Worm (Caenorhabditis elegans): Measurements from ENCODE around the gene flp-26.

The flp-26 gene

ce11 chrX:7035937-7036336, 7.0 kb downstream of the flp-26 start, which contains the start of gene cest-19:
Gene cest-19 (minus strand): TSS chrX:7036037.
- TF ChIP-seq flt-1 (GFP tag; IDR thresholded peaks at IDR 0.05) (no peak), tab-1 (GFP tag; IDR thresholded peaks at IDR 0.05) (no peak), ztf-29 (GFP tag; IDR thresholded peaks at IDR 0.05) (no peak), ref-1 (GFP tag; conservative IDR thresholded peaks at IDR 0.05) (no peak), med-1 (GFP tag; optimal IDR thresholded peaks at IDR 0.05; ENCODE audit: insufficient read depth) (no peak), klf-2 (GFP tag; conservative IDR thresholded peaks at IDR 0.05) (no peak), ztf-23 (GFP tag; IDR thresholded peaks at IDR 0.05) (no peak), cog-1 (tag; optimal IDR thresholded peaks at IDR 0.05) (no peak), T22C8.4 (GFP tag; IDR thresholded peaks at IDR 0.05) (no peak)

ce11 chrX:7037998-7038397, 9.1 kb downstream of the flp-26 start:
- TF ChIP-seq ref-1 (GFP tag; conservative IDR thresholded peaks at IDR 0.05) (no peak), ztf-29 (GFP tag; IDR thresholded peaks at IDR 0.05) (no peak), ztf-23 (GFP tag; IDR thresholded peaks at IDR 0.05) (no peak), klf-2 (GFP tag; conservative IDR thresholded peaks at IDR 0.05) (no peak), T22C8.4 (GFP tag; IDR thresholded peaks at IDR 0.05) (no peak), flt-1 (GFP tag; IDR thresholded peaks at IDR 0.05) (no peak), cog-1 (tag; optimal IDR thresholded peaks at IDR 0.05) (no peak), tab-1 (GFP tag; IDR thresholded peaks at IDR 0.05) (no peak), med-1 (GFP tag; optimal IDR thresholded peaks at IDR 0.05; ENCODE audit: insufficient read depth) (no peak)

- TF ChIP-seq tab-1 (GFP tag; IDR thresholded peaks at IDR 0.05) (no peak), ztf-29 (GFP tag; IDR thresholded peaks at IDR 0.05) (no peak), klf-2 (GFP tag; conservative IDR thresholded peaks at IDR 0.05) (no peak), med-1 (GFP tag; optimal IDR thresholded peaks at IDR 0.05; ENCODE audit: insufficient read depth) (no peak), ref-1 (GFP tag; conservative IDR thresholded peaks at IDR 0.05) (no peak), flt-1 (GFP tag; IDR thresholded peaks at IDR 0.05) (no peak), ztf-23 (GFP tag; IDR thresholded peaks at IDR 0.05) (no peak), cog-1 (tag; optimal IDR thresholded peaks at IDR 0.05) (no peak), T22C8.4 (GFP tag; IDR thresholded peaks at IDR 0.05) (no peak)
Measured at ce11 chrX:7040760-7041159, 11.8 kb downstream of the flp-26 start.

DNA sequence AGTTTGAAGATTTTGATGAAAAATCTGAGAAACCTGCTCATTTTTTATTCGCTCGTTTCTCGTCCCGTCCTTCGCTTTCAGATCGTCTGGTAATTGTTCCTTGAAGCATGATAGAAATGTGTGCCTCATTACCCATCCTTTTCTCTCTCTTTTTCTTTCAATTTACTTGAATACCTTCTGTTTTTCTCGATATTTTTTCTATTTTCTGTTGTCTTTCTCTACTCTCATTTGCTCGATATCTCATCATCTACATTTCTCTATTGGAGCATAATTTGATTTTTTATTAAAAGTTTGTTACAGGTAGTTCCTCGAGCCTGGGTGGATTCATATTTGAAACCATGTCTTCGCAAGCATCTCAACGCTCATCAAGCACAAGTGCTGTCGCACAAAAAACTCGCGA, 21.4 kb downstream of the flp-26 start, which contains the start of gene ubc-17:
TSS of gene ubc-17 (plus strand) at position 301 of the 400 bp plus-strand sequence.
- no peak for TF ChIP-seq ztf-29 (GFP tag; IDR thresholded peaks at IDR 0.05)
- no peak for TF ChIP-seq ztf-23 (GFP tag; IDR thresholded peaks at IDR 0.05)
- TF ChIP-seq T22C8.4 (GFP tag; IDR thresholded peaks at IDR 0.05) = no peak
- no peak for TF ChIP-seq flt-1 (GFP tag; IDR thresholded peaks at IDR 0.05)
- TF ChIP-seq cog-1 (tag; optimal IDR thresholded peaks at IDR 0.05) = no peak
- no peak for TF ChIP-seq tab-1 (GFP tag; IDR thresholded peaks at IDR 0.05)
- no peak for TF ChIP-seq klf-2 (GFP tag; conservative IDR thresholded peaks at IDR 0.05)
- no peak for TF ChIP-seq med-1 (GFP tag; optimal IDR thresholded peaks at IDR 0.05; ENCODE audit: insufficient read depth)
- TF ChIP-seq ref-1 (GFP tag; conservative IDR thresholded peaks at IDR 0.05) = no peak

DNA sequence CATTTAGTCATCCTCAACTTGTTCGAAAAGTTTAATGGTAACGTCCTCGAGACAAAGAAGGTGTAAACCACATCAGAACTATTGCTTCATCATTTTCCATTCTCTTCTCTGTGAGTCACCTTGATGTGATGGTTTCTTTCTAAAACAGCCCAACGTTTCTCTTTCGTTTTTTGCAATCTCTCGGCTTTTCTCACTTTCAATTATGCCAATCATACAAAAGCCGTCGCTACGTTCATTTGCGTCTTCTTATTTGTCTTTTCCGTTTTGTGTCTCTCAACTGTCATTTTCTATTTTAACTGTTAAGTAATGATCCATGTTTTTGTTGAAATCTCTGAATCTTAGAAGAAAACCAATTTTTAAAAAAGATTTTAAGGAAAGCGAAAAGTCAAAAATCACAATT, 28.4 kb downstream of the flp-26 start, which contains the start of gene B0403.5:
TSS of gene B0403.5 (plus strand) at position 368 of the 400 bp plus-strand sequence.
- no peak for TF ChIP-seq ztf-29 (GFP tag; IDR thresholded peaks at IDR 0.05)
- TF ChIP-seq T22C8.4 (GFP tag; IDR thresholded peaks at IDR 0.05) = no peak
- TF ChIP-seq med-1 (GFP tag; optimal IDR thresholded peaks at IDR 0.05; ENCODE audit: insufficient read depth) = no peak
- TF ChIP-seq ztf-23 (GFP tag; IDR thresholded peaks at IDR 0.05) = no peak
- TF ChIP-seq flt-1 (GFP tag; IDR thresholded peaks at IDR 0.05) = no peak
- TF ChIP-seq klf-2 (GFP tag; conservative IDR thresholded peaks at IDR 0.05) = no peak
- TF ChIP-seq ref-1 (GFP tag; conservative IDR thresholded peaks at IDR 0.05) = no peak
- no peak for TF ChIP-seq cog-1 (tag; optimal IDR thresholded peaks at IDR 0.05)
- TF ChIP-seq tab-1 (GFP tag; IDR thresholded peaks at IDR 0.05) = no peak

- TF ChIP-seq klf-2 (GFP tag; conservative IDR thresholded peaks at IDR 0.05) (no peak), med-1 (GFP tag; optimal IDR thresholded peaks at IDR 0.05; ENCODE audit: insufficient read depth) (no peak), ztf-23 (GFP tag; IDR thresholded peaks at IDR 0.05) (no peak), ztf-29 (GFP tag; IDR thresholded peaks at IDR 0.05) (no peak), cog-1 (tag; optimal IDR thresholded peaks at IDR 0.05) (no peak), T22C8.4 (GFP tag; IDR thresholded peaks at IDR 0.05) (no peak), flt-1 (GFP tag; IDR thresholded peaks at IDR 0.05) (no peak), tab-1 (GFP tag; IDR thresholded peaks at IDR 0.05) (no peak), ref-1 (GFP tag; conservative IDR thresholded peaks at IDR 0.05) (no peak)
Measured at ce11 chrX:7061265-7061664, 32.3 kb downstream of the flp-26 start.

- TF ChIP-seq klf-2 (GFP tag; conservative IDR thresholded peaks at IDR 0.05) = no peak
Measured at ce11 chrX:7063236-7063635, 34.3 kb downstream of the flp-26 start, which contains the start of gene B0403.3. Gene B0403.3 (minus strand): TSS chrX:7063336.

DNA sequence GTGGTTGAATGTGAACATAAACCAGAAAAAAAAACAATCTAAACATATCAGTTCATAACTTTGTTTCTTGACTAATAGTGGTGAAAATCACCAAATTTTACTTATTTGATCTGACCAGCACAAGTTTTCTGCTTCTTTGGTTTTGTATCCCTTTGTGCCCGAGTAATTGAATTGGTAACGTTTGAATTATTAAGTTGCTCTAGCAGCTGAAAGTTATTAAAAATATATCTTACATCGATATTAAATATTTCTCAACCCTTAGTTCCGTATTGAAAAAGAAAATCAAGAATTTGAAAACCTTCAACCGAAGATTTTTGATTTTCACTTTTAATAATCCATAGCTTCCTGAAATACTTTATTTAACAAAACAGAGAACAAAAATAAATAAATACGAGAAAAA, 37.1 kb downstream of the flp-26 start:
- TF ChIP-seq T22C8.4 (GFP tag; IDR thresholded peaks at IDR 0.05) (no peak), ztf-29 (GFP tag; IDR thresholded peaks at IDR 0.05) (no peak), ztf-23 (GFP tag; IDR thresholded peaks at IDR 0.05) (no peak), flt-1 (GFP tag; IDR thresholded peaks at IDR 0.05) (no peak), klf-2 (GFP tag; conservative IDR thresholded peaks at IDR 0.05) (no peak), tab-1 (GFP tag; IDR thresholded peaks at IDR 0.05) (no peak)

ce11 chrX:7067250-7067958, 38.5 kb downstream of the flp-26 start:
- no peak for TF ChIP-seq T22C8.4 (GFP tag; IDR thresholded peaks at IDR 0.05)
- TF ChIP-seq flt-1 (GFP tag; IDR thresholded peaks at IDR 0.05) = 0 out of 2 replicates have a peak, but pooled peaks have one; percentile 10

DNA sequence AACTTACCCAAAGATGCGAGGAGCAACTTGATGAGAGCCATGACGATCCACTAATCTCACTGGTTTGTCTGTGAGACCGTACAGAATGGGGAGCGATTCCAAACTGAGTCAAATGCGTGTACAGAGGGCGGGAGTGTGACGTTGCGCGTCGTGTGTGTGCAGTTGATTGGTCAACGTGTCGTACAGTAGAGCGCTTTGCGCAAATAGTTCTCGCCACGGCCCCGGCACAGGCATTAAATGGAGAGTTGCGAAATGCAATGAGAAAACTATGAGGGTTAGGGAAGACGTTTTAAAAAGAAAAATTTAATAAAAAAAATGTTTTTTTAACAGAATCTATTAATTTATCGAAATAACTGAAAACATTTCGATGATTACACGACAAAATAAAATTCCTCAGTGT, 39.5 kb downstream of the flp-26 start, which contains the start of gene pdi-6:
TSS of gene pdi-6 (minus strand) at position 164 of the 400 bp plus-strand sequence.
- TF ChIP-seq klf-2 (GFP tag; conservative IDR thresholded peaks at IDR 0.05) (peak; percentile 54; the same call in 1 of the 2 replicates), ztf-23 (GFP tag; IDR thresholded peaks at IDR 0.05) (peak; percentile 77), T22C8.4 (GFP tag; IDR thresholded peaks at IDR 0.05) (no peak), med-1 (GFP tag; optimal IDR thresholded peaks at IDR 0.05; ENCODE audit: insufficient read depth) (no peak), flt-1 (GFP tag; IDR thresholded peaks at IDR 0.05) (peak; percentile 60), cog-1 (tag; optimal IDR thresholded peaks at IDR 0.05) (peak; percentile 54), tab-1 (GFP tag; IDR thresholded peaks at IDR 0.05) (no peak), ref-1 (GFP tag; conservative IDR thresholded peaks at IDR 0.05) (no peak), ztf-29 (GFP tag; IDR thresholded peaks at IDR 0.05) (no peak)

All from whole organism, midembryonic.